Worm (Caenorhabditis elegans): ENCODE data around the gene ceh-40.

DNA sequence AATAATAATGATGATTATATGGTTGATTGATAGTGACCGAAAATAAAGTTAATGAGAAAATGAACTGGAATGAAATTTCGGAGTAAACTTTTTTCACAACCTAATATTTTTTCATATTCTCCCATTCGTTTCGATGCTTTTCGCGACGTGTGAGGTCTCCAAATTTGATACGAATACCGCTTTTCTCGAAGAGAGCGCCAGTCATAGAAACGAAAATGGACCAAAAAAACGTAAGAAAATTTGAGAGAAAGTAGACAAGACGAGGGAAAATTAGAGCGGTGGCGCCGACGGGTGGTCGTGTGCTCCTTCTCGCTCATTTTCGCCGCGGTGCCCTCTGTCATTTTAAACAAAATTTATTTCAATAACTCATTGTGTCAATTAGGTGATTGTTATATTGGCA lies 6.2 kb downstream of the ceh-40 start:
- TF ChIP-seq ztf-4 (tag; optimal IDR thresholded peaks at IDR 0.05) (no peak), snpc-4 (tag; optimal IDR thresholded peaks at IDR 0.05) (no peak)

All from whole organism, L3 larva.